Worm (Caenorhabditis elegans) whole organism, mixed stage, embryonic: Measurements from ENCODE around the gene zig-3.

Experiments used
- bed-3 ChIP-seq: fragments of 200-800 bp; sonication (Bioruptor generic); optimal IDR thresholded peaks from 3 replicates; lab custom pipeline; 2018; ENCODE audit warnings: mild to moderate bottlenecking, missing genetic modification characterization, moderate library complexity, missing compliant biosample characterization
- blmp-1 ChIP-seq: fragments of 150-350 bp; optimal IDR thresholded peaks from 2 replicates; lab custom pipeline; 2014; ENCODE audit warnings: missing biosample characterization, missing genetic modification characterization
- ceh-39 ChIP-seq: fragments of 150-350 bp; optimal IDR thresholded peaks from 2 replicates; lab custom pipeline; 2014; ENCODE audit warnings: missing biosample characterization, missing genetic modification characterization
- ceh-43 ChIP-seq: fragments of 200-800 bp; sonication (Bioruptor generic); optimal IDR thresholded peaks from 2 replicates; lab custom pipeline; 2018; ENCODE audit warnings: mild to moderate bottlenecking, missing genetic modification characterization, moderate library complexity, missing compliant biosample characterization
- ceh-83 ChIP-seq: fragments of 200-800 bp; sonication (Bioruptor generic); optimal IDR thresholded peaks from 2 replicates; lab custom pipeline; 2018; ENCODE audit warnings: mild to moderate bottlenecking, missing genetic modification characterization, missing compliant biosample characterization
- ces-1 ChIP-seq: fragments of 150-350 bp; optimal IDR thresholded peaks from 2 replicates; lab custom pipeline; 2014; ENCODE audit warnings: missing biosample characterization, missing genetic modification reagents, missing genetic modification characterization
- cnd-1 ChIP-seq: fragments of 200-800 bp; sonication (Bioruptor generic); optimal IDR thresholded peaks from 2 replicates; lab custom pipeline; 2018; ENCODE audit warnings: mild to moderate bottlenecking, missing genetic modification characterization, missing compliant biosample characterization
- drap-1 ChIP-seq: fragments of 200-800 bp; sonication (Bioruptor generic); optimal IDR thresholded peaks from 3 replicates; lab custom pipeline; 2018; ENCODE audit warnings: mild to moderate bottlenecking, missing genetic modification characterization, missing compliant biosample characterization
- elt-1 ChIP-seq: sonication (generic microtip); optimal IDR thresholded peaks from 2 replicates; lab custom pipeline; 2017; ENCODE audit warnings: missing genetic modification characterization, mild to moderate bottlenecking, missing compliant biosample characterization, antibody characterized with exemption, moderate library complexity, borderline replicate concordance; ENCODE audit not compliant: insufficient read depth
- elt-3 ChIP-seq: fragments of 150-350 bp; optimal IDR thresholded peaks from 2 replicates; lab custom pipeline; 2014; ENCODE audit warnings: missing biosample characterization, missing genetic modification characterization
- ham-2 ChIP-seq: fragments of 200-800 bp; sonication (Bioruptor generic); optimal IDR thresholded peaks from 2 replicates; lab custom pipeline; 2018; ENCODE audit warnings: mild to moderate bottlenecking, missing genetic modification characterization, missing compliant biosample characterization
- lin-32 ChIP-seq: fragments of 200-800 bp; sonication (Bioruptor generic); optimal IDR thresholded peaks from 2 replicates; lab custom pipeline; 2018; ENCODE audit warnings: mild to moderate bottlenecking, missing genetic modification characterization, missing compliant biosample characterization
- lsy-2 ChIP-seq: fragments of 150-350 bp; optimal IDR thresholded peaks from 2 replicates; lab custom pipeline; 2014; ENCODE audit warnings: missing biosample characterization, missing genetic modification characterization
- mab-5 ChIP-seq: fragments of 150-350 bp; optimal IDR thresholded peaks from 2 replicates; lab custom pipeline; 2014; ENCODE audit warnings: missing biosample characterization, missing genetic modification characterization
- mep-1 ChIP-seq: fragments of 150-350 bp; optimal IDR thresholded peaks from 2 replicates; lab custom pipeline; 2017; ENCODE audit warnings: missing biosample characterization, missing genetic modification reagents, missing genetic modification characterization, inconsistent platforms
- mls-2 ChIP-seq: sonication (generic microtip); optimal IDR thresholded peaks from 2 replicates; lab custom pipeline; 2016; ENCODE audit warnings: mild to moderate bottlenecking, missing genetic modification characterization, moderate library complexity, missing compliant biosample characterization
- nhr-12 ChIP-seq: fragments of 150-350 bp; optimal IDR thresholded peaks from 2 replicates; lab custom pipeline; 2014; ENCODE audit warnings: missing biosample characterization, missing genetic modification characterization
- nhr-2 ChIP-seq: fragments of 150-350 bp; optimal IDR thresholded peaks from 2 replicates; lab custom pipeline; 2014; ENCODE audit warnings: missing biosample characterization, missing genetic modification characterization
- nhr-237 ChIP-seq: fragments of 150-350 bp; optimal IDR thresholded peaks from 2 replicates; lab custom pipeline; 2014; ENCODE audit warnings: missing biosample characterization, missing genetic modification characterization
- nhr-28 ChIP-seq: fragments of 150-350 bp; optimal IDR thresholded peaks from 2 replicates; lab custom pipeline; 2014; ENCODE audit warnings: missing biosample characterization, missing genetic modification characterization
- nhr-76 ChIP-seq: sonication (generic microtip); optimal IDR thresholded peaks from 2 replicates; lab custom pipeline; 2017; ENCODE audit warnings: missing biosample characterization, missing genetic modification characterization
- pha-4 ChIP-seq: fragments of 150-350 bp; optimal IDR thresholded peaks from 2 replicates; lab custom pipeline; 2018; ENCODE audit warnings: missing biosample characterization, missing genetic modification reagents, missing genetic modification characterization
- sem-2 ChIP-seq: fragments of 200-800 bp; sonication (Bioruptor generic); optimal IDR thresholded peaks from 2 replicates; lab custom pipeline; 2018; ENCODE audit warnings: mild to moderate bottlenecking, missing genetic modification characterization, missing compliant biosample characterization
- snpc-4 ChIP-seq: fragments of 150-350 bp; optimal IDR thresholded peaks from 2 replicates; lab custom pipeline; 2014; ENCODE audit warnings: missing biosample characterization, missing genetic modification characterization
- sptf-1 ChIP-seq: sonication (generic microtip); optimal IDR thresholded peaks from 2 replicates; lab custom pipeline; 2017; ENCODE audit warnings: mild to moderate bottlenecking, missing genetic modification characterization, moderate library complexity, missing compliant biosample characterization
- tbx-8 ChIP-seq: fragments of 200-800 bp; sonication (Bioruptor generic); optimal IDR thresholded peaks from 2 replicates; lab custom pipeline; 2018; ENCODE audit warnings: mild to moderate bottlenecking, missing genetic modification characterization, moderate library complexity, missing compliant biosample characterization
- unc-120 ChIP-seq: sonication (generic microtip); optimal IDR thresholded peaks from 2 replicates; lab custom pipeline; 2017; ENCODE audit warnings: missing genetic modification characterization, missing compliant biosample characterization; ENCODE audit not compliant: poor library complexity, severe bottlenecking
- unc-39 ChIP-seq: fragments of 150-350 bp; optimal IDR thresholded peaks from 2 replicates; lab custom pipeline; 2014; ENCODE audit warnings: missing biosample characterization, missing genetic modification characterization
- zip-8 ChIP-seq: fragments of 150-350 bp; optimal IDR thresholded peaks from 2 replicates; lab custom pipeline; 2014; ENCODE audit warnings: missing biosample characterization, missing genetic modification characterization
- ztf-11 ChIP-seq: fragments of 150-350 bp; optimal IDR thresholded peaks from 2 replicates; lab custom pipeline; 2014; ENCODE audit warnings: missing biosample characterization, missing genetic modification characterization

The zig-3 gene

ce11 chrX:7901840-7902239 lies 28.7 kb upstream of the zig-3 start:
- TF ChIP-seq bed-3 (GFP tag; lab: Kevin White, UChicago), result no peak
- TF ChIP-seq mls-2, result no peak
- no peak for TF ChIP-seq snpc-4 (tag; lab: Kevin White, UChicago)
- TF ChIP-seq unc-120 (tag; lab: Kevin White, UChicago), result no peak
- TF ChIP-seq ceh-39 (tag; lab: Kevin White, UChicago), result no peak
- no peak for TF ChIP-seq ceh-83 (GFP tag; lab: Kevin White, UChicago)
- no peak for TF ChIP-seq lin-32
- TF ChIP-seq blmp-1 (tag; lab: Kevin White, UChicago), result no peak
- TF ChIP-seq sptf-1 (tag; lab: Kevin White, UChicago), result no peak
- TF ChIP-seq mep-1 (tag; lab: Kevin White, UChicago), result no peak
- TF ChIP-seq nhr-12 (tag; lab: Kevin White, UChicago), result no peak
- TF ChIP-seq nhr-237 (tag; lab: Kevin White, UChicago), result no peak
- TF ChIP-seq drap-1 (GFP tag; lab: Kevin White, UChicago), result no peak

- TF ChIP-seq mls-2, result no peak
- no peak for TF ChIP-seq lsy-2
- no peak for TF ChIP-seq ceh-83 (GFP tag; lab: Kevin White, UChicago)
These were observed 27.6 kb upstream of the zig-3 start, which contains the start of gene C39D10.11 for ce11 chrX:7902976-7903375. C39D10.11 (plus strand) TSS chrX:7903276.

ce11 chrX:7906430-7907014 lies 24.0 kb upstream of the zig-3 start, which contains the start of gene C39D10.1:
C39D10.1 (plus strand) TSS chrX:7906964.
- no peak for TF ChIP-seq nhr-12 (tag; lab: Kevin White, UChicago)
- no peak for TF ChIP-seq unc-39 (tag; lab: Kevin White, UChicago)
- TF ChIP-seq sptf-1 (tag; lab: Kevin White, UChicago), result no peak
- no peak for TF ChIP-seq sem-2 (GFP tag; lab: Kevin White, UChicago)
- TF ChIP-seq mab-5 (tag; lab: Kevin White, UChicago), result no peak
- TF ChIP-seq mls-2, result no peak
- TF ChIP-seq nhr-76 (tag; lab: Kevin White, UChicago), result no peak
- no peak for TF ChIP-seq nhr-28
- TF ChIP-seq elt-3, result no peak
- TF ChIP-seq elt-1 (tag; lab: Kevin White, UChicago), result no peak
- TF ChIP-seq lin-32, result no peak
- no peak for TF ChIP-seq drap-1 (GFP tag; lab: Kevin White, UChicago)
- no peak for TF ChIP-seq lsy-2
- TF ChIP-seq zip-8 (tag; lab: Kevin White, UChicago), result no peak
- no peak for TF ChIP-seq cnd-1
- TF ChIP-seq, all 35 proteins: peak for 0

- TF ChIP-seq cnd-1 (no peak), unc-39 (tag; lab: Kevin White, UChicago) (no peak), nhr-28 (no peak), ham-2 (no peak), elt-1 (tag; lab: Kevin White, UChicago) (no peak), blmp-1 (tag; lab: Kevin White, UChicago) (no peak)
- TF ChIP-seq, all 35 proteins: peak for 0
These were observed 16.7 kb upstream of the zig-3 start, which contains the start of gene C39D10.7 for ce11 chrX:7913830-7914229. C39D10.7 (minus strand) TSS chrX:7913930.

ce11 chrX:7915616-7916015 lies 14.9 kb upstream of the zig-3 start:
- TF ChIP-seq pha-4 (tag; lab: Kevin White, UChicago) (no peak), ceh-43 (GFP tag; lab: Kevin White, UChicago) (no peak), nhr-2 (tag; lab: Kevin White, UChicago) (peak; percentile 93), sem-2 (GFP tag; lab: Kevin White, UChicago) (no peak), ces-1 (no peak), mls-2 (no peak), zip-8 (tag; lab: Kevin White, UChicago) (peak; percentile 58), nhr-28 (no peak), nhr-12 (tag; lab: Kevin White, UChicago) (no peak)

ce11 chrX:7916076-7916475 lies 14.5 kb upstream of the zig-3 start:
- no peak for TF ChIP-seq nhr-2 (tag; lab: Kevin White, UChicago)
- no peak for TF ChIP-seq bed-3 (GFP tag; lab: Kevin White, UChicago)
- TF ChIP-seq elt-1 (tag; lab: Kevin White, UChicago), result no peak
- no peak for TF ChIP-seq blmp-1 (tag; lab: Kevin White, UChicago)
- no peak for TF ChIP-seq nhr-28
- no peak for TF ChIP-seq lsy-2
- TF ChIP-seq ceh-83 (GFP tag; lab: Kevin White, UChicago), result no peak
- no peak for TF ChIP-seq ceh-39 (tag; lab: Kevin White, UChicago)
- TF ChIP-seq lin-32, result no peak
- TF ChIP-seq tbx-8 (GFP tag; lab: Kevin White, UChicago), result no peak
- TF ChIP-seq zip-8 (tag; lab: Kevin White, UChicago), result no peak
- TF ChIP-seq unc-120 (tag; lab: Kevin White, UChicago), result no peak
- TF ChIP-seq unc-39 (tag; lab: Kevin White, UChicago), result no peak
- TF ChIP-seq drap-1 (GFP tag; lab: Kevin White, UChicago), result no peak
- no peak for TF ChIP-seq ztf-11
- no peak for TF ChIP-seq mep-1 (tag; lab: Kevin White, UChicago)
- no peak for TF ChIP-seq sem-2 (GFP tag; lab: Kevin White, UChicago)
- no peak for TF ChIP-seq mab-5 (tag; lab: Kevin White, UChicago)
- no peak for TF ChIP-seq nhr-76 (tag; lab: Kevin White, UChicago)
- TF ChIP-seq ham-2, result no peak
